Worm (Caenorhabditis elegans): Measurements from ENCODE around the gene puf-8.

puf-8 gene

ce11 chrII:7298197-7298682, at the start of gene puf-8:
Gene puf-8, minus strand, starts transcription at chrII:7298247.
- TF ChIP-seq cog-1 (tag; optimal IDR thresholded peaks at IDR 0.05) (no peak), tab-1 (GFP tag; IDR thresholded peaks at IDR 0.05) (no peak), ztf-29 (GFP tag; IDR thresholded peaks at IDR 0.05) (no peak), ztf-23 (GFP tag; IDR thresholded peaks at IDR 0.05) (no peak), klf-2 (GFP tag; conservative IDR thresholded peaks at IDR 0.05) (no peak), flt-1 (GFP tag; IDR thresholded peaks at IDR 0.05) (no peak), ref-1 (GFP tag; conservative IDR thresholded peaks at IDR 0.05) (no peak), med-1 (GFP tag; optimal IDR thresholded peaks at IDR 0.05; ENCODE audit: insufficient read depth) (no peak), T22C8.4 (GFP tag; IDR thresholded peaks at IDR 0.05) (no peak)

ce11 chrII:7345858-7346257, 47.8 kb upstream of the puf-8 start:
- TF ChIP-seq ztf-29 (GFP tag; IDR thresholded peaks at IDR 0.05) = no peak
- TF ChIP-seq tab-1 (GFP tag; IDR thresholded peaks at IDR 0.05) = no peak
- no peak for TF ChIP-seq T22C8.4 (GFP tag; IDR thresholded peaks at IDR 0.05)
- no peak for TF ChIP-seq ztf-23 (GFP tag; IDR thresholded peaks at IDR 0.05)
- TF ChIP-seq flt-1 (GFP tag; IDR thresholded peaks at IDR 0.05) = no peak
- TF ChIP-seq med-1 (GFP tag; optimal IDR thresholded peaks at IDR 0.05; ENCODE audit: insufficient read depth) = no peak
- TF ChIP-seq ref-1 (GFP tag; conservative IDR thresholded peaks at IDR 0.05) = no peak
- TF ChIP-seq klf-2 (GFP tag; conservative IDR thresholded peaks at IDR 0.05) = no peak
- TF ChIP-seq cog-1 (tag; optimal IDR thresholded peaks at IDR 0.05) = no peak

ce11 chrII:7343668-7344067, 45.6 kb upstream of the puf-8 start:
- TF ChIP-seq klf-2 (GFP tag; conservative IDR thresholded peaks at IDR 0.05) (no peak), ztf-29 (GFP tag; IDR thresholded peaks at IDR 0.05) (0 out of 2 replicates have a peak, but pooled peaks have one; percentile 9)

ce11 chrII:7342884-7343283, 44.8 kb upstream of the puf-8 start:
- TF ChIP-seq med-1 (GFP tag; optimal IDR thresholded peaks at IDR 0.05; ENCODE audit: insufficient read depth) (no peak), ref-1 (GFP tag; conservative IDR thresholded peaks at IDR 0.05) (no peak)

ce11 chrII:7341572-7342303, 43.7 kb upstream of the puf-8 start:
- TF ChIP-seq med-1 (GFP tag; optimal IDR thresholded peaks at IDR 0.05; ENCODE audit: insufficient read depth) (no peak), ref-1 (GFP tag; conservative IDR thresholded peaks at IDR 0.05) (no peak), ztf-29 (GFP tag; IDR thresholded peaks at IDR 0.05) (no peak), flt-1 (GFP tag; IDR thresholded peaks at IDR 0.05) (no peak), T22C8.4 (GFP tag; IDR thresholded peaks at IDR 0.05) (no peak), klf-2 (GFP tag; conservative IDR thresholded peaks at IDR 0.05) (no peak)

- no peak for TF ChIP-seq tab-1 (GFP tag; IDR thresholded peaks at IDR 0.05)
- no peak for TF ChIP-seq ztf-29 (GFP tag; IDR thresholded peaks at IDR 0.05)
- TF ChIP-seq ref-1 (GFP tag; conservative IDR thresholded peaks at IDR 0.05) = no peak
These were observed 42.7 kb upstream of the puf-8 start for ce11 chrII:7340703-7341102.

ce11 chrII:7338995-7339394, 40.9 kb upstream of the puf-8 start, which contains the start of gene nhr-21:
Gene nhr-21, plus strand, starts transcription at chrII:7339229.
- TF ChIP-seq ztf-29 (GFP tag; IDR thresholded peaks at IDR 0.05) (no peak), ztf-23 (GFP tag; IDR thresholded peaks at IDR 0.05) (no peak), ref-1 (GFP tag; conservative IDR thresholded peaks at IDR 0.05) (no peak), med-1 (GFP tag; optimal IDR thresholded peaks at IDR 0.05; ENCODE audit: insufficient read depth) (no peak), tab-1 (GFP tag; IDR thresholded peaks at IDR 0.05) (no peak), T22C8.4 (GFP tag; IDR thresholded peaks at IDR 0.05) (no peak), klf-2 (GFP tag; conservative IDR thresholded peaks at IDR 0.05) (no peak), flt-1 (GFP tag; IDR thresholded peaks at IDR 0.05) (no peak), cog-1 (tag; optimal IDR thresholded peaks at IDR 0.05) (no peak)

ce11 chrII:7337469-7337893, 39.4 kb upstream of the puf-8 start:
- no peak for TF ChIP-seq klf-2 (GFP tag; conservative IDR thresholded peaks at IDR 0.05)
- TF ChIP-seq med-1 (GFP tag; optimal IDR thresholded peaks at IDR 0.05; ENCODE audit: insufficient read depth) = no peak
- no peak for TF ChIP-seq ref-1 (GFP tag; conservative IDR thresholded peaks at IDR 0.05)
- peak; percentile 15 for TF ChIP-seq cog-1 (tag; optimal IDR thresholded peaks at IDR 0.05)

ce11 chrII:7331224-7331623, 33.2 kb upstream of the puf-8 start, which contains the start of gene npax-1:
Gene npax-1, minus strand, starts transcription at chrII:7331324.
- TF ChIP-seq cog-1 (tag; optimal IDR thresholded peaks at IDR 0.05) (no peak), klf-2 (GFP tag; conservative IDR thresholded peaks at IDR 0.05) (no peak), med-1 (GFP tag; optimal IDR thresholded peaks at IDR 0.05; ENCODE audit: insufficient read depth) (no peak), ztf-23 (GFP tag; IDR thresholded peaks at IDR 0.05) (no peak), tab-1 (GFP tag; IDR thresholded peaks at IDR 0.05) (no peak), flt-1 (GFP tag; IDR thresholded peaks at IDR 0.05) (no peak), ref-1 (GFP tag; conservative IDR thresholded peaks at IDR 0.05) (no peak), T22C8.4 (GFP tag; IDR thresholded peaks at IDR 0.05) (no peak), ztf-29 (GFP tag; IDR thresholded peaks at IDR 0.05) (no peak)

ce11 chrII:7326997-7327396, 28.9 kb upstream of the puf-8 start:
- TF ChIP-seq klf-2 (GFP tag; conservative IDR thresholded peaks at IDR 0.05) (no peak), ztf-29 (GFP tag; IDR thresholded peaks at IDR 0.05) (no peak), cog-1 (tag; optimal IDR thresholded peaks at IDR 0.05) (no peak), flt-1 (GFP tag; IDR thresholded peaks at IDR 0.05) (no peak), T22C8.4 (GFP tag; IDR thresholded peaks at IDR 0.05) (no peak), ztf-23 (GFP tag; IDR thresholded peaks at IDR 0.05) (no peak), ref-1 (GFP tag; conservative IDR thresholded peaks at IDR 0.05) (no peak), med-1 (GFP tag; optimal IDR thresholded peaks at IDR 0.05; ENCODE audit: insufficient read depth) (no peak), tab-1 (GFP tag; IDR thresholded peaks at IDR 0.05) (no peak)

Measured in whole organism, midembryonic.